Fruit fly (Drosophila melanogaster) whole organism, embryonic: ENCODE results near the gene CG15283.

Experiments
- Adf1 ChIP-seq: fragments of 200-800 bp; sonication (Bioruptor generic); IDR thresholded peaks from 2 replicates; pipeline ENCODE4 v1.3.6; 2022; ENCODE audit warnings: missing biosample characterization, missing genetic modification characterization
- Asciz ChIP-seq: fragments of 200-800 bp; sonication (Bioruptor generic); optimal IDR thresholded peaks from 2 replicates; lab custom pipeline; 2017; ENCODE audit warnings: missing biosample characterization, mild to moderate bottlenecking, missing genetic modification characterization, missing genetic modification reagents
- Awh ChIP-seq: fragments of 200-800 bp; sonication (Bioruptor generic); IDR thresholded peaks from 2 replicates; pipeline ENCODE4, ENCODE4 v1.3.6; 2022; ENCODE audit warnings: missing biosample characterization, missing genetic modification characterization
- CG10209 ChIP-seq: fragments of 200-800 bp; sonication (Bioruptor generic); optimal IDR thresholded peaks from 3 replicates; lab custom pipeline; 2017; ENCODE audit warnings: missing biosample characterization, mild to moderate bottlenecking, missing genetic modification characterization, missing genetic modification reagents
- CG10565 ChIP-seq: fragments of 200-800 bp; sonication (Bioruptor generic); optimal IDR thresholded peaks from 3 replicates; lab custom pipeline; 2016; ENCODE audit warnings: missing biosample characterization, mild to moderate bottlenecking, missing genetic modification characterization
- CG10654 ChIP-seq: fragments of 200-800 bp; sonication (Bioruptor generic); optimal IDR thresholded peaks from 2 replicates; lab custom pipeline; 2016; ENCODE audit warnings: missing biosample characterization, missing genetic modification characterization
- CG11247 ChIP-seq: fragments of 200-800 bp; sonication (Bioruptor generic); IDR thresholded peaks from 2 replicates; pipeline ENCODE4 v1.3.6; 2022; ENCODE audit warnings: missing biosample characterization, missing genetic modification characterization
- CG11696 ChIP-seq: fragments of 200-800 bp; sonication (Bioruptor generic); IDR thresholded peaks from 2 replicates; pipeline ENCODE4 v1.3.6; 2022; ENCODE audit warnings: missing biosample characterization, missing genetic modification characterization
- CG11723 ChIP-seq: fragments of 200-800 bp; sonication (Bioruptor generic); optimal IDR thresholded peaks from 2 replicates; lab custom pipeline; 2017; ENCODE audit warnings: missing biosample characterization, mild to moderate bottlenecking, missing genetic modification characterization
- CG12155 ChIP-seq: fragments of 200-800 bp; sonication (Bioruptor generic); optimal IDR thresholded peaks from 3 replicates; lab custom pipeline; 2016; ENCODE audit warnings: missing biosample characterization, missing genetic modification characterization
- CG12769 ChIP-seq: fragments of 200-800 bp; sonication (Bioruptor generic); optimal IDR thresholded peaks from 2 replicates; lab custom pipeline; 2019; ENCODE audit warnings: missing biosample characterization, mild to moderate bottlenecking, missing genetic modification characterization, moderate library complexity
- CG13296 ChIP-seq: fragments of 200-800 bp; sonication (Bioruptor generic); optimal IDR thresholded peaks from 3 replicates; lab custom pipeline; 2018; ENCODE audit warnings: missing biosample characterization, mild to moderate bottlenecking, missing genetic modification characterization
- CG14667 ChIP-seq: fragments of 200-800 bp; sonication (Bioruptor generic); IDR thresholded peaks from 2 replicates; pipeline ENCODE4 v1.3.6; 2022; ENCODE audit warnings: missing biosample characterization, missing genetic modification characterization
- CG14710 ChIP-seq: fragments of 200-800 bp; sonication (Bioruptor generic); optimal IDR thresholded peaks from 3 replicates; lab custom pipeline; 2019; ENCODE audit warnings: missing biosample characterization, mild to moderate bottlenecking, missing genetic modification characterization, moderate library complexity
- CG17385 ChIP-seq: fragments of 200-800 bp; sonication (Bioruptor generic); optimal IDR thresholded peaks from 3 replicates; lab custom pipeline; 2018; ENCODE audit warnings: missing biosample characterization, mild to moderate bottlenecking, missing genetic modification characterization
- CG1832 ChIP-seq: fragments of 200-800 bp; sonication (Bioruptor generic); optimal IDR thresholded peaks from 2 replicates; lab custom pipeline; 2017; ENCODE audit warnings: missing biosample characterization, mild to moderate bottlenecking, missing genetic modification characterization, inconsistent platforms
- CG31441 ChIP-seq: fragments of 200-800 bp; sonication (Bioruptor generic); IDR thresholded peaks from 2 replicates; pipeline ENCODE4 v1.3.6; 2022; ENCODE audit warnings: missing biosample characterization, missing genetic modification characterization
- CG3726 ChIP-seq: fragments of 200-800 bp; sonication (Bioruptor generic); IDR thresholded peaks from 3 replicates; pipeline ENCODE4, ENCODE4 v1.3.6; 2022; ENCODE audit warnings: missing biosample characterization, missing genetic modification characterization
- CG4328 ChIP-seq: fragments of 200-800 bp; sonication (Bioruptor generic); optimal IDR thresholded peaks from 3 replicates; lab custom pipeline; 2017; ENCODE audit warnings: missing biosample characterization, missing genetic modification reagents, missing genetic modification characterization
- CG4854 ChIP-seq: fragments of 200-800 bp; sonication (Bioruptor generic); optimal IDR thresholded peaks from 2 replicates; lab custom pipeline; 2016; ENCODE audit warnings: missing biosample characterization, missing genetic modification characterization, inconsistent platforms
- CG6254 ChIP-seq: fragments of 200-800 bp; sonication (Bioruptor generic); optimal IDR thresholded peaks from 3 replicates; lab custom pipeline; 2017; ENCODE audit warnings: mild to moderate bottlenecking, missing biosample characterization, missing genetic modification reagents, missing genetic modification characterization
- CG8478 ChIP-seq: fragments of >200 bp; optimal IDR thresholded peaks from 2 replicates; lab custom pipeline; 2018
- CG9876 ChIP-seq: fragments of 200-800 bp; sonication (Bioruptor generic); optimal IDR thresholded peaks from 2 replicates; lab custom pipeline; 2016; ENCODE audit warnings: missing biosample characterization, missing genetic modification characterization
- CG9932 ChIP-seq: fragments of 200-800 bp; sonication (Bioruptor generic); IDR thresholded peaks from 2 replicates; pipeline ENCODE4 v1.3.6; 2022; ENCODE audit warnings: missing biosample characterization, missing genetic modification characterization
- Doc2 ChIP-seq: fragments of 200-800 bp; sonication (Bioruptor generic); IDR thresholded peaks from 2 replicates; pipeline ENCODE4 v1.3.6; 2022; ENCODE audit warnings: missing biosample characterization, missing genetic modification characterization
- Dref ChIP-seq: fragments of 200-800 bp; sonication (Bioruptor generic); IDR thresholded peaks from 2 replicates; pipeline ENCODE4 v1.3.6; 2022; ENCODE audit warnings: missing biosample characterization, missing genetic modification characterization
- Fer3 ChIP-seq: fragments of 200-800 bp; sonication (Bioruptor generic); optimal IDR thresholded peaks from 2 replicates; lab custom pipeline; 2018; ENCODE audit warnings: missing biosample characterization, mild to moderate bottlenecking, missing genetic modification characterization, moderate library complexity
- Gsc ChIP-seq: fragments of 200-800 bp; sonication (Bioruptor generic); IDR thresholded peaks from 2 replicates; pipeline ENCODE4 v1.3.6; 2022; ENCODE audit warnings: missing biosample characterization, missing genetic modification characterization
- Myb ChIP-seq: fragments of 200-800 bp; sonication (Bioruptor generic); optimal IDR thresholded peaks from 2 replicates; lab custom pipeline; 2016; ENCODE audit warnings: missing biosample characterization, missing genetic modification characterization
- ap ChIP-seq: fragments of 200-800 bp; sonication (Bioruptor generic); IDR thresholded peaks from 2 replicates; pipeline ENCODE4 v1.3.6; 2022; ENCODE audit warnings: missing biosample characterization, missing genetic modification characterization
- caup ChIP-seq: fragments of 200-800 bp; sonication (Bioruptor generic); optimal IDR thresholded peaks from 3 replicates; lab custom pipeline; 2017; ENCODE audit warnings: missing biosample characterization, mild to moderate bottlenecking, missing genetic modification characterization, moderate library complexity; ENCODE audit not compliant: severe bottlenecking
- dm ChIP-seq: fragments of 200-800 bp; sonication (Bioruptor generic); optimal IDR thresholded peaks from 3 replicates; lab custom pipeline; 2016; ENCODE audit warnings: missing biosample characterization, missing genetic modification characterization
- dysf ChIP-seq: fragments of 200-800 bp; sonication (Bioruptor generic); IDR thresholded peaks from 3 replicates; pipeline ENCODE4 v1.3.6; 2022; ENCODE audit warnings: missing biosample characterization, missing genetic modification characterization
- fd64A ChIP-seq: fragments of 200-800 bp; sonication (Bioruptor generic); optimal IDR thresholded peaks from 3 replicates; lab custom pipeline; 2018; ENCODE audit warnings: missing biosample characterization, mild to moderate bottlenecking, missing genetic modification characterization
- gfzf ChIP-seq: fragments of 200-800 bp; sonication (Bioruptor generic); optimal IDR thresholded peaks from 2 replicates; lab custom pipeline; 2016; ENCODE audit warnings: missing biosample characterization, mild to moderate bottlenecking, missing genetic modification characterization, moderate library complexity
- hth ChIP-seq: fragments of >200 bp; optimal IDR thresholded peaks from 2 replicates; lab custom pipeline; 2017; ENCODE audit warnings: inconsistent platforms
- klu ChIP-seq: fragments of 200-800 bp; sonication (Bioruptor generic); IDR thresholded peaks from 2 replicates; pipeline ENCODE4 v1.3.6; 2022; ENCODE audit warnings: missing biosample characterization, missing genetic modification characterization
- nau ChIP-seq: fragments of 200-800 bp; sonication (Bioruptor generic); optimal IDR thresholded peaks from 3 replicates; lab custom pipeline; 2017; ENCODE audit warnings: missing biosample characterization, mild to moderate bottlenecking, missing genetic modification characterization, missing genetic modification reagents
- oc ChIP-seq: fragments of 200-800 bp; sonication (Bioruptor generic); optimal IDR thresholded peaks from 2 replicates; lab custom pipeline; 2018; ENCODE audit warnings: missing biosample characterization, mild to moderate bottlenecking, missing genetic modification characterization, moderate library complexity
- org-1 ChIP-seq: fragments of 200-800 bp; sonication (Bioruptor generic); optimal IDR thresholded peaks from 2 replicates; lab custom pipeline; 2017; ENCODE audit warnings: missing biosample characterization, missing genetic modification characterization
- otp ChIP-seq: fragments of 200-800 bp; sonication (Bioruptor generic); IDR thresholded peaks from 3 replicates; pipeline ENCODE4, ENCODE4 v1.3.6; 2022; ENCODE audit warnings: missing biosample characterization, missing genetic modification characterization
- p53 ChIP-seq: fragments of 200-800 bp; sonication (Bioruptor generic); optimal IDR thresholded peaks from 2 replicates; lab custom pipeline; 2016; ENCODE audit warnings: missing biosample characterization, missing genetic modification characterization
- pan ChIP-seq, 4 experiments: fragments of >200 bp in 3 of 4; fragments of 200-800 bp in 1 of 4; sonication (Bioruptor generic) in 1 of 4; optimal IDR thresholded peaks in 3 of 4; IDR thresholded peaks in 1 of 4; 2 replicates each; pipeline versions ENCODE4 v1.3.6 to Lab custom; 2017 to 2022; ENCODE audit warnings: missing biosample characterization in 2 of 4, missing genetic modification characterization in 2 of 4, mixed read lengths in 1 of 4
- pb ChIP-seq: fragments of 200-800 bp; sonication (Bioruptor generic); optimal IDR thresholded peaks from 3 replicates; lab custom pipeline; 2016; ENCODE audit warnings: missing biosample characterization, missing genetic modification characterization
- pita ChIP-seq: fragments of 200-800 bp; sonication (Bioruptor generic); optimal IDR thresholded peaks from 2 replicates; lab custom pipeline; 2017; ENCODE audit warnings: missing biosample characterization, mild to moderate bottlenecking, missing genetic modification characterization
- pum ChIP-seq: fragments of 200-800 bp; sonication (Bioruptor generic); optimal IDR thresholded peaks from 2 replicates; lab custom pipeline; 2016; ENCODE audit warnings: missing biosample characterization, missing genetic modification characterization
- pzg ChIP-seq: fragments of 200-800 bp; sonication (Bioruptor generic); optimal IDR thresholded peaks from 3 replicates; lab custom pipeline; 2018; ENCODE audit warnings: missing biosample characterization, mild to moderate bottlenecking, missing genetic modification characterization, moderate library complexity
- ranshi ChIP-seq: fragments of 200-800 bp; sonication (Bioruptor generic); IDR thresholded peaks from 2 replicates; pipeline ENCODE4 v1.3.6; 2022; ENCODE audit warnings: missing biosample characterization, missing genetic modification characterization
- ro ChIP-seq: fragments of 200-800 bp; sonication (Bioruptor generic); IDR thresholded peaks from 2 replicates; pipeline ENCODE4 v1.3.6; 2022; ENCODE audit warnings: missing biosample characterization, missing genetic modification characterization
- sr ChIP-seq: fragments of 200-800 bp; sonication (Bioruptor generic); IDR thresholded peaks from 3 replicates; pipeline ENCODE4 v1.3.6; 2022; ENCODE audit warnings: missing biosample characterization, missing genetic modification characterization
- tll ChIP-seq, 2 experiments: fragments of 200-800 bp in 1 of 2; fragments of >200 bp in 1 of 2; sonication (Bioruptor generic) in 1 of 2; optimal IDR thresholded peaks; 2 replicates each; lab custom pipeline; 2017 to 2019; ENCODE audit warnings: missing biosample characterization in 2 of 2, missing genetic modification characterization in 2 of 2, mild to moderate bottlenecking in 1 of 2, moderate library complexity in 1 of 2
- twi ChIP-seq: fragments of 200-800 bp; optimal IDR thresholded peaks from 2 replicates; lab custom pipeline; 2019; ENCODE audit warnings: missing biosample characterization, mild to moderate bottlenecking, missing genetic modification characterization, moderate library complexity

The CG15283 gene

DNA sequence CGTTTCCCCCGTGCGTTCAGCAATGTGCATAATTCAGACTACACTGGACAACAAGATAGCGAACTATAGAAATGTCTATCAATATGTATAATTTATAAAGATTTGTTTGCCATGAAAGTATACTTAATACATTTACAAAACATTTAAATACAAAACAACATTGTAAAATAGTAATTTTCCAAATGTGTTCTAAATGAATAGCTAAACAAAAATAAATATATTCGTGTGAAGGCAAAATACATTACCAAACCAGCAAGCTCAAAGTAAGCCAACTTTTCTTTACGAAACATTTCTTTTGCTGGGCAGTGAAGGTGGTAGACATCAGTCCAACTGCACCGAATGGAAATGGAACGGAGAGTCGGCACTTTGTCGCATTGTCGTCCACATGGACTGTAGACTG lies 24.3 kb upstream of the CG15283 start (continued):
- TF ChIP-seq pzg (GFP tag; lab: Kevin White, UChicago), result no peak
- TF ChIP-seq CG8478 (lab: Kevin White, UChicago), result no peak
- no peak for TF ChIP-seq CG9932
- no peak for TF ChIP-seq otp
- TF ChIP-seq org-1 (GFP tag; lab: Kevin White, UChicago), result peak; percentile 56
- TF ChIP-seq Gsc (GFP tag; lab: Robert Waterston, UW), result no peak
- peak; percentile 64 for TF ChIP-seq CG14710 (tag; lab: Kevin White, UChicago)
- no peak for TF ChIP-seq sr (GFP tag; lab: Robert Waterston, UW)
- no peak for TF ChIP-seq pan (optimal IDR thresholded peaks at IDR 0.05; lab: Kevin White, UChicago)
- peak in 1 of 2 experiments; percentile 36 for TF ChIP-seq pan (GFP tag; optimal IDR thresholded peaks at IDR 0.05 in 1 of 2, IDR thresholded peaks at IDR 0.05 in 1 of 2)
- TF ChIP-seq CG10209 (GFP tag; lab: Kevin White, UChicago), result peak; percentile 40
- no peak for TF ChIP-seq Dref (GFP tag; lab: Robert Waterston, UW)
- no peak for TF ChIP-seq CG4854 (GFP tag; lab: Kevin White, UChicago)
- no peak for TF ChIP-seq dm (GFP tag; lab: Kevin White, UChicago)
- TF ChIP-seq CG12155 (GFP tag; lab: Kevin White, UChicago), result peak; percentile 16
- TF ChIP-seq p53 (GFP tag; lab: Kevin White, UChicago), result no peak
- no peak for TF ChIP-seq CG10654 (GFP tag; lab: Kevin White, UChicago)
- no peak for TF ChIP-seq CG3726 (GFP tag; lab: Robert Waterston, UW)
- TF ChIP-seq klu (GFP tag; lab: Robert Waterston, UW), result no peak
- TF ChIP-seq nau (GFP tag; lab: Kevin White, UChicago), result peak; percentile 48
- no peak for TF ChIP-seq CG14667 (GFP tag; lab: Robert Waterston, UW)
- TF ChIP-seq pb (GFP tag; lab: Kevin White, UChicago), result no peak
- no peak for TF ChIP-seq Myb (GFP tag; lab: Kevin White, UChicago)
- peak; percentile 48; the same call in 2 of the 3 replicates for TF ChIP-seq dysf (GFP tag; lab: Robert Waterston, UW)
- no peak for TF ChIP-seq CG1832 (GFP tag; lab: Kevin White, UChicago)
- peak; percentile 64 for TF ChIP-seq CG6254 (GFP tag; lab: Kevin White, UChicago)
- TF ChIP-seq pum, result peak; percentile 6
- no peak for TF ChIP-seq Doc2 (GFP tag; lab: Robert Waterston, UW)
- TF ChIP-seq pita (GFP tag; lab: Kevin White, UChicago), result no peak
- peak; percentile 75 for TF ChIP-seq Asciz (GFP tag; lab: Kevin White, UChicago)
- no peak for TF ChIP-seq oc (tag; lab: Kevin White, UChicago)
- TF ChIP-seq CG17385 (GFP tag; lab: Kevin White, UChicago), result peak; percentile 45
- TF ChIP-seq CG10565, result no peak
- no peak for TF ChIP-seq CG11696 (GFP tag; lab: Robert Waterston, UW)
- no peak for TF ChIP-seq ap
- TF ChIP-seq Awh (GFP tag; lab: Robert Waterston, UW), result no peak
- no peak for TF ChIP-seq twi (tag; lab: Kevin White, UChicago)
- no peak for TF ChIP-seq CG11723 (GFP tag; lab: Kevin White, UChicago)
- peak; percentile 61 for TF ChIP-seq CG13296 (GFP tag; lab: Kevin White, UChicago)
- TF ChIP-seq CG12769 (tag; lab: Kevin White, UChicago), result no peak
- TF ChIP-seq caup, result no peak
- no peak for TF ChIP-seq Adf1 (GFP tag; lab: Robert Waterston, UW)
- no peak for TF ChIP-seq CG9876
- TF ChIP-seq CG11247 (GFP tag; lab: Robert Waterston, UW), result no peak
- peak; percentile 75 for TF ChIP-seq CG31441 (GFP tag; lab: Robert Waterston, UW)
- TF ChIP-seq tll (GFP tag; optimal IDR thresholded peaks at IDR 0.05; lab: Kevin White, UChicago), result no peak
- peak; percentile 14 for TF ChIP-seq CG4328 (GFP tag; lab: Kevin White, UChicago)
- TF ChIP-seq ranshi (GFP tag; lab: Robert Waterston, UW), result no peak
- no peak for TF ChIP-seq fd64A (GFP tag; lab: Kevin White, UChicago)
- no peak for TF ChIP-seq gfzf (GFP tag; lab: Kevin White, UChicago)
- no peak for TF ChIP-seq ro
- TF ChIP-seq Fer3 (tag; lab: Kevin White, UChicago), result peak; percentile 50
- TF ChIP-seq hth (lab: Kevin White, UChicago), result no peak
